Worm (Caenorhabditis elegans) whole organism, L4/young adult: ENCODE data around the gene F41H10.4.

Experiments
- W03F9.2 ChIP-seq: fragments of 150-350 bp; optimal IDR thresholded peaks from 2 replicates; lab custom pipeline; 2014; ENCODE audit warnings: missing biosample characterization, missing genetic modification characterization
- dao-5 ChIP-seq: sonication (generic microtip); optimal IDR thresholded peaks from 2 replicates; lab custom pipeline; 2016; ENCODE audit warnings: missing genotype, missing genetic modification characterization, moderate library complexity, missing compliant biosample characterization
- him-1 ChIP-seq: sonication (generic microtip); optimal IDR thresholded peaks from 2 replicates; lab custom pipeline; 2016; ENCODE audit warnings: missing genotype, missing genetic modification reagents, missing genetic modification characterization, missing compliant biosample characterization

DNA sequence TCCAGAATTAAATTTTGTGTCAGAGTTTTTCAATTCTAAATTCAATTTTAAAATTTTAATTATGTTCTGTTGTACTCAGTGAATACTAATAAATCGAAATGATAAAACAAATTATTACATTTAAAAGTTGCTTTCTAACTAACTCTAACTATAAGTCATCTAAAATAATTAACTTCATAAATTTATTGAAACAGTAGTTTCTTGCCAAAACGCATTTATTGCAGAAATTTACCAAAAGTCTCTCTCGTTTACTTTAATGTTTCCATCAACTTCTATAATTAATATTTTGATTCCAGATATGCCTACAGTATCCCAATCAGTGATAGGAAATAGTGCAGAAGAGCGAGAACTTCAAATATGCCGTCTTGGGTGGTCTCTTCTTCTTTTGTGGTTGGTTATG lies 36.2 kb downstream of the F41H10.4 start, which contains the start of gene ZK616.1:
- no peak for TF ChIP-seq W03F9.2
- TF ChIP-seq him-1 (tag; lab: Kevin White, UChicago), result no peak
- TF ChIP-seq dao-5 (tag; lab: Kevin White, UChicago), result no peak
